Worm (Caenorhabditis elegans) whole organism, mixed stage, embryonic: ENCODE data around the gene glt-5.

Experiments used
- ces-1 ChIP-seq: fragments of 150-350 bp; optimal IDR thresholded peaks from 2 replicates; lab custom pipeline; 2014; ENCODE audit warnings: missing biosample characterization, missing genetic modification reagents, missing genetic modification characterization
- nhr-237 ChIP-seq: fragments of 150-350 bp; optimal IDR thresholded peaks from 2 replicates; lab custom pipeline; 2014; ENCODE audit warnings: missing biosample characterization, missing genetic modification characterization
- nhr-76 ChIP-seq: sonication (generic microtip); optimal IDR thresholded peaks from 2 replicates; lab custom pipeline; 2017; ENCODE audit warnings: missing biosample characterization, missing genetic modification characterization
- unc-62 ChIP-seq: fragments of 150-350 bp; optimal IDR thresholded peaks from 2 replicates; lab custom pipeline; 2014; ENCODE audit warnings: missing biosample characterization, missing genetic modification reagents, missing genetic modification characterization

- no peak for TF ChIP-seq ces-1 (GFP tag; lab: Kevin White, UChicago)
- TF ChIP-seq nhr-76, result no peak
- TF ChIP-seq nhr-237 (tag; lab: Kevin White, UChicago), result no peak
- TF ChIP-seq unc-62 (GFP tag; lab: Kevin White, UChicago), result no peak
These were observed 24.5 kb downstream of the glt-5 start for ce11 chrII:9684175-9684574.
